Worm (Caenorhabditis elegans) whole organism, late embryonic: Measurements from ENCODE around the gene C05C12.1.

Source experiments
- C08G9.2 ChIP-seq: sonication (generic microtip); optimal IDR thresholded peaks from 2 replicates; lab custom pipeline; 2016; ENCODE audit warnings: mild to moderate bottlenecking, missing genetic modification characterization, moderate library complexity, missing compliant biosample characterization
- C38D4.7 ChIP-seq: fragments of 200-800 bp; sonication (Bioruptor generic); optimal IDR thresholded peaks from 2 replicates; lab custom pipeline; 2018; ENCODE audit warnings: mild to moderate bottlenecking, missing genetic modification characterization, moderate library complexity, missing compliant biosample characterization
- F13H6.1 ChIP-seq: sonication (generic microtip); optimal IDR thresholded peaks from 2 replicates; lab custom pipeline; 2016; ENCODE audit warnings: missing genetic modification characterization, missing compliant biosample characterization
- K02D7.2 ChIP-seq: sonication (generic microtip); optimal IDR thresholded peaks from 2 replicates; lab custom pipeline; 2017; ENCODE audit warnings: mild to moderate bottlenecking, missing genetic modification characterization, missing compliant biosample characterization
- ceh-18 ChIP-seq: sonication (generic microtip); optimal IDR thresholded peaks from 2 replicates; lab custom pipeline; 2016; ENCODE audit warnings: missing genetic modification characterization, missing compliant biosample characterization
- ceh-19 ChIP-seq: fragments of 200-800 bp; sonication (Bioruptor generic); optimal IDR thresholded peaks from 2 replicates; lab custom pipeline; 2018; ENCODE audit warnings: mild to moderate bottlenecking, missing genetic modification characterization, missing compliant biosample characterization
- ceh-22 ChIP-seq: sonication (generic microtip); optimal IDR thresholded peaks from 2 replicates; lab custom pipeline; 2017; ENCODE audit warnings: missing biosample characterization, missing genetic modification characterization
- ceh-30 ChIP-seq: fragments of 150-350 bp; optimal IDR thresholded peaks from 2 replicates; lab custom pipeline; 2014; ENCODE audit warnings: missing biosample characterization, missing genetic modification characterization
- ceh-45 ChIP-seq: fragments of 200-800 bp; sonication (Bioruptor generic); IDR thresholded peaks from 2 replicates; pipeline ENCODE4 v1.3.6; 2022; ENCODE audit warnings: missing genetic modification reagents, missing genetic modification characterization, missing compliant biosample characterization
- ceh-48 ChIP-seq: sonication (generic microtip); optimal IDR thresholded peaks from 2 replicates; lab custom pipeline; 2016; ENCODE audit warnings: missing genetic modification characterization, inconsistent platforms, missing compliant biosample characterization
- che-1 ChIP-seq: sonication (generic microtip); optimal IDR thresholded peaks from 2 replicates; lab custom pipeline; 2016; ENCODE audit warnings: mild to moderate bottlenecking, missing genetic modification characterization, missing compliant biosample characterization
- dmd-4 ChIP-seq: sonication (generic microtip); optimal IDR thresholded peaks from 2 replicates; lab custom pipeline; 2016; ENCODE audit warnings: borderline replicate concordance, missing genetic modification characterization, missing compliant biosample characterization
- dve-1 ChIP-seq: sonication (generic microtip); optimal IDR thresholded peaks from 2 replicates; lab custom pipeline; 2017; ENCODE audit warnings: antibody characterized with exemption, mild to moderate bottlenecking, missing genetic modification characterization, missing compliant biosample characterization
- elt-2 ChIP-seq: sonication (generic microtip); optimal IDR thresholded peaks from 2 replicates; lab custom pipeline; 2016; ENCODE audit warnings: missing genetic modification reagents, missing genetic modification characterization, missing compliant biosample characterization
- eyg-1 ChIP-seq: sonication (generic microtip); optimal IDR thresholded peaks from 2 replicates; lab custom pipeline; 2016; ENCODE audit warnings: missing genotype, missing genetic modification characterization, missing compliant biosample characterization
- fkh-6 ChIP-seq: sonication (generic microtip); optimal IDR thresholded peaks from 2 replicates; lab custom pipeline; 2016; ENCODE audit warnings: missing genetic modification characterization, missing compliant biosample characterization
- gmeb-2 ChIP-seq: sonication (generic microtip); optimal IDR thresholded peaks from 2 replicates; lab custom pipeline; 2016; ENCODE audit warnings: missing genetic modification characterization, inconsistent platforms, missing compliant biosample characterization
- hlh-13 ChIP-seq: fragments of 200-800 bp; sonication (Bioruptor generic); optimal IDR thresholded peaks from 2 replicates; lab custom pipeline; 2018; ENCODE audit warnings: mild to moderate bottlenecking, missing genetic modification characterization, missing compliant biosample characterization
- hlh-8 ChIP-seq: sonication (generic microtip); optimal IDR thresholded peaks from 2 replicates; lab custom pipeline; 2016; ENCODE audit warnings: missing genotype, missing genetic modification characterization, missing compliant biosample characterization
- lim-6 ChIP-seq: sonication (generic microtip); optimal IDR thresholded peaks from 2 replicates; lab custom pipeline; 2016; ENCODE audit warnings: missing genetic modification characterization, missing compliant biosample characterization
- madf-2 ChIP-seq: sonication (generic microtip); optimal IDR thresholded peaks from 2 replicates; lab custom pipeline; 2017; ENCODE audit warnings: missing genetic modification characterization, missing compliant biosample characterization
- nfya-1 ChIP-seq: sonication (generic microtip); optimal IDR thresholded peaks from 2 replicates; lab custom pipeline; 2017; ENCODE audit warnings: missing genetic modification characterization, mild to moderate bottlenecking, missing compliant biosample characterization, antibody characterized with exemption, moderate library complexity
- nhr-11 ChIP-seq: fragments of 150-350 bp; optimal IDR thresholded peaks from 2 replicates; lab custom pipeline; 2014; ENCODE audit warnings: missing biosample characterization, missing genetic modification characterization
- odd-2 ChIP-seq: sonication (generic microtip); optimal IDR thresholded peaks from 2 replicates; lab custom pipeline; 2017; ENCODE audit warnings: antibody characterized with exemption, mild to moderate bottlenecking, missing genetic modification characterization, missing compliant biosample characterization
- pag-3 ChIP-seq: sonication (generic microtip); optimal IDR thresholded peaks from 2 replicates; lab custom pipeline; 2016; ENCODE audit warnings: missing compliant biosample characterization, missing genetic modification characterization, borderline replicate concordance
- pat-9 ChIP-seq: fragments of 200-800 bp; sonication (Bioruptor generic); optimal IDR thresholded peaks from 2 replicates; lab custom pipeline; 2018; ENCODE audit warnings: mild to moderate bottlenecking, missing genetic modification characterization, moderate library complexity, missing compliant biosample characterization
- pha-2 ChIP-seq: sonication (generic microtip); optimal IDR thresholded peaks from 2 replicates; lab custom pipeline; 2017; ENCODE audit warnings: mild to moderate bottlenecking, missing genetic modification characterization, missing compliant biosample characterization
- pqm-1 ChIP-seq: sonication (generic microtip); optimal IDR thresholded peaks from 2 replicates; lab custom pipeline; 2016; ENCODE audit warnings: missing genetic modification characterization, missing compliant biosample characterization
- sox-4 ChIP-seq: sonication (generic microtip); optimal IDR thresholded peaks from 2 replicates; lab custom pipeline; 2017; ENCODE audit warnings: mild to moderate bottlenecking, missing genetic modification characterization, inconsistent platforms, missing compliant biosample characterization
- tbx-2 ChIP-seq: sonication (generic microtip); optimal IDR thresholded peaks from 2 replicates; lab custom pipeline; 2016; ENCODE audit warnings: missing genetic modification characterization, missing compliant biosample characterization
- unc-3 ChIP-seq, 2 experiments: fragments of 200-800 bp in 1 of 2; sonication (Bioruptor generic) in 1 of 2; sonication (generic microtip) in 1 of 2; conservative IDR thresholded peaks in 1 of 2; optimal IDR thresholded peaks in 1 of 2; 2 replicates each; pipeline versions ENCODE4 v1.3.6 to Lab custom; 2016 to 2022; ENCODE audit warnings: missing compliant biosample characterization in 2 of 2, missing genetic modification characterization in 2 of 2, missing genetic modification reagents in 1 of 2
- unc-42 ChIP-seq: sonication (generic microtip); optimal IDR thresholded peaks from 2 replicates; lab custom pipeline; 2016; ENCODE audit warnings: missing genotype, missing genetic modification characterization, missing compliant biosample characterization
- unc-55 ChIP-seq: sonication (generic microtip); optimal IDR thresholded peaks from 2 replicates; lab custom pipeline; 2017; ENCODE audit warnings: missing biosample characterization, missing genetic modification reagents, missing genetic modification characterization
- ztf-16 ChIP-seq: sonication (generic microtip); optimal IDR thresholded peaks from 2 replicates; lab custom pipeline; 2017; ENCODE audit warnings: missing genetic modification characterization, missing compliant biosample characterization

C05C12.1 gene

DNA sequence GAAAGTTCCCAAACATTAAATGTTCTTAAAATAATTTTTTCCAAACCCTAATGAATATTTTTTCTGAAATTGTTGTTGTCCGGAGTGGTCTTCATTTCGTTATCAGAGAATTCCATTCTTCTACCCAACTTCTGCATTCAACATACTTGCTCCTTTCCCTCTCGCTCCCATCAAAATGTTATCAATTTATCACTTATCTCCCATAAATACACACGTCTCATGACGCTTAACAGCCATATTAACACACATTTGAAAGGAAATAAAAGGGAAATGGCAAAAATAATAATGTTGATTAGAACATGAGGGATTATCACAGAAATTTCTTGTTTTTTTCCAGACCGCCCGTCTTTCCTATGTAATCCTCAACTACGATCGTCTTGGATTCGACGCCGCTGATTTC lies 35.2 kb downstream of the C05C12.1 start:
- TF ChIP-seq ceh-45, result no peak
- TF ChIP-seq dve-1 (tag; lab: Kevin White, UChicago), result no peak
- TF ChIP-seq che-1 (tag; lab: Kevin White, UChicago), result no peak
- TF ChIP-seq madf-2 (tag; lab: Kevin White, UChicago), result no peak
- TF ChIP-seq F13H6.1, result no peak
- no peak for TF ChIP-seq tbx-2 (tag; lab: Kevin White, UChicago)
- no peak for TF ChIP-seq nfya-1 (tag; lab: Kevin White, UChicago)
- TF ChIP-seq K02D7.2 (tag; lab: Kevin White, UChicago), result no peak
- peak; percentile 54 for TF ChIP-seq elt-2 (tag; lab: Kevin White, UChicago)

DNA sequence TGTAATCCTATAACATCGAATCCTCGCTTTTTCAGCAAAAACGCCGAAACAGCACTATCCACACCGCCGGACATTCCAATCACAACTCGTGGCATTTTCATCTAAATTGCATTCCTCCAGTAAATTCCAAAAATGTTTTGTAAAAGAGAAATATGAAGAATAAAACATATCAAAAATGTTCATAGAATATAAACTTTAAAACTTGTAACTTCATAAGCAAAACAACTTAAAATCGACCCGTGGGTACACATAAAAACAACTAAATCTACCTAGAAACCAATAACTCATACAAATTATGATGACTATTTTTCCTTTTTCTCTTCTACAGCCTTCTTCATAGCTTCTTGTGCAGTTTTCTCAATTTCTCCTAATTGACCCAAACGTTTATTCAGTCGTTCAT lies 43.0 kb downstream of the C05C12.1 start, which contains the start of gene mttu-1:
TSS of gene mttu-1 (minus strand) at position 101 of the 400 bp plus-strand sequence.
- TF ChIP-seq ceh-30 (tag; lab: Kevin White, UChicago) (no peak), unc-42 (tag; lab: Kevin White, UChicago) (no peak), pha-2 (tag; lab: Kevin White, UChicago) (no peak), nhr-11 (tag; lab: Kevin White, UChicago) (no peak), gmeb-2 (no peak), hlh-8 (tag; lab: Kevin White, UChicago) (no peak), unc-55 (GFP tag; lab: Kevin White, UChicago) (no peak)

- TF ChIP-seq lim-6 (tag; lab: Kevin White, UChicago) (no peak), nhr-11 (tag; lab: Kevin White, UChicago) (no peak), C38D4.7 (GFP tag; lab: Kevin White, UChicago) (no peak), C08G9.2 (tag; lab: Kevin White, UChicago) (no peak), tbx-2 (tag; lab: Kevin White, UChicago) (peak; percentile 21), ceh-48 (tag; lab: Kevin White, UChicago) (peak; percentile 71), ceh-18 (tag; lab: Kevin White, UChicago) (no peak), ceh-19 (no peak), pat-9 (tag; lab: Kevin White, UChicago) (no peak), unc-42 (tag; lab: Kevin White, UChicago) (peak; percentile 56), pqm-1 (tag; lab: Kevin White, UChicago) (no peak), hlh-13 (GFP tag; lab: Kevin White, UChicago) (no peak), odd-2 (no peak), ceh-45 (no peak), pag-3 (tag; lab: Kevin White, UChicago) (no peak), ztf-16 (tag; lab: Kevin White, UChicago) (no peak), unc-3 (GFP tag; conservative IDR thresholded peaks at IDR 0.05; lab: Robert Waterston, UW) (no peak), unc-3 (tag; optimal IDR thresholded peaks at IDR 0.05; lab: Kevin White, UChicago) (no peak), eyg-1 (tag; lab: Kevin White, UChicago) (no peak), sox-4 (tag; lab: Kevin White, UChicago) (no peak), dmd-4 (tag; lab: Kevin White, UChicago) (no peak), fkh-6 (tag; lab: Kevin White, UChicago) (no peak), nfya-1 (tag; lab: Kevin White, UChicago) (peak; percentile 11), ceh-22 (tag; lab: Kevin White, UChicago) (no peak)
- TF ChIP-seq, all 69 proteins: peak for 4
Observed at ce11 chrIV:11298154-11299086, 44.6 kb downstream of the C05C12.1 start, which contains the start of the genes B0035.15 and dnj-1. Gene B0035.15 (minus strand): TSS chrIV:11298252. Gene dnj-1 (plus strand): TSS chrIV:11299036.
